Fruit fly (Drosophila melanogaster) Kc167 (cell line): Measurements from ENCODE around the gene CG31139.
A peak's percentile ranks its signal among the peaks of the same experiment; 100 is the strongest.

Experiments used
- Myc ChIP-seq: fragments of >200 bp; optimal IDR thresholded peaks from 2 replicates; lab custom pipeline; 2017; ENCODE audit warnings: missing external identifiers
- Sin3A ChIP-seq: fragments of >200 bp; optimal IDR thresholded peaks from 2 replicates; lab custom pipeline; 2018; ENCODE audit warnings: missing external identifiers
- h ChIP-seq: fragments of >200 bp; optimal IDR thresholded peaks from 3 replicates; lab custom pipeline; 2018; ENCODE audit warnings: missing external identifiers
- insv ChIP-seq: fragments of >200 bp; optimal IDR thresholded peaks from 3 replicates; lab custom pipeline; 2018; ENCODE audit warnings: missing external identifiers
- psq ChIP-seq: fragments of >200 bp; optimal IDR thresholded peaks from 2 replicates; lab custom pipeline; 2017; ENCODE audit warnings: missing external identifiers
- ttk ChIP-seq: sonication (Bioruptor generic); optimal IDR thresholded peaks from 2 replicates; lab custom pipeline; 2017; ENCODE audit warnings: missing external identifiers

The CG31139 gene

DNA sequence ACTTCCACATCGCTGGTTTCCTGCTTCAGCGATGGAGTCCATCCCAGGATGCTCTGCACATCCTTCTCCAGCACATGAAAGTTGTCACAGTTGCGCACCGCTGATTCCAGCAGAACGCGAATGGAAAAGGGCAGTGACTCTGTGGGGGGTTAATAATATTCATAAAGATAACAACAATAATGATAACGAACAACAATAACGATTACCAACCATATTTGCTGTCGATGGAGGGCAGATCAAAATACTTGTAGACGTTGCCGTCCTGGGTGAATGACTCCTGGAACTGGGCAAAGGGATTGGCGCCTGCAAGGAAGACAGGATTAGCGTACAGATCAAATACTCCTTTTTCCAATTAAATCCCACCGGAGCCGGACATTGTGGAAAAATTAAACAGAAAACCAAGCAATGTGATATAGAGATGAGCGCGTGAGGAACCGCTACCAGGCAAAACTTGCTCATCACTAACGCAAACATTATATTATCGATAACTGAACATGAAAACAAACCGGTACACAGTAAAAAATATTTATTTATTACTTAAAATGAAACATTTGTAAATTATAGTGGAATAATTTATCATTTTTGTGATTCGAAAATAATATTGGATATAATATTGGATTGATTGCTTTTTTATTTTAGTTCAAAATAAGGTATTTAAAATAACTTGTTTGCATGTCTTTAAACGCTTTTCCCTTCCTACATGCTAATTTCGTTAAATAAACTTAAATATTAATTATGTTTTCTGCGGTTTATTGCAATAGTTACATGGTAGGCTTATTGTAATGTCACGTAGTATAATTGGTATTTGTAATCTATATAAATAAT, 24.5 kb downstream of the CG31139 start, which contains the start of gene Irp-1A:
Gene Irp-1A (minus strand): TSS at position 439 of the 825 bp plus-strand sequence.
- TF ChIP-seq insv: no peak
- TF ChIP-seq h: no peak
- no peak for TF ChIP-seq Sin3A (lab: Kevin White, UChicago)
- no peak for TF ChIP-seq ttk (lab: Kevin White, UChicago)
- TF ChIP-seq Myc: no peak

DNA sequence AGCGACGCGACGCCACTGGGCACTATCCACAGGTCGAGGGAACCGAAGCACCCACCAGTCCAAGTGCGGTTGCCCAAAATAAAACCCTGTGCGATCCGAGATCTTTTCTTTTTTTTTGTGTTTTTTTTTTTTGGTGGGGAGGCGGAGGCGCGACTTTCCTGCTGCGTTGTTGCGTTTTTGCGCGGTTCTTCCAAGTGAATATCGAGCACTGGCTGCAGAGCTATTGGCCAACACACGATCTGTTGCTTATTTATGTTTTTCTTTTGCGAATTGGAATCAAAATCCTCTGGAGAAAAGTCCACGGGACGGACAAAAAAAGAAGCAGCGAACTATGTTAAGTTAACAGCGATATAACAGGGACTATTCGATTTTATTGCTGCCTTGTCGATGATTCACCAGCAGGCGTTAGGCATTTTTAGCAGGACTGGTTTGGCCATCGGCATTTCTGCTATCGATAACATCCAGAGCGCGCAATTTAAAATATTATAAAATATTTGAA, 28.0 kb downstream of the CG31139 start, which contains the start of gene wge:
Gene wge (minus strand): TSS at position 343 of the 499 bp plus-strand sequence.
- TF ChIP-seq Myc: no peak
- peak; percentile 23 for TF ChIP-seq psq (lab: Kevin White, UChicago)

DNA sequence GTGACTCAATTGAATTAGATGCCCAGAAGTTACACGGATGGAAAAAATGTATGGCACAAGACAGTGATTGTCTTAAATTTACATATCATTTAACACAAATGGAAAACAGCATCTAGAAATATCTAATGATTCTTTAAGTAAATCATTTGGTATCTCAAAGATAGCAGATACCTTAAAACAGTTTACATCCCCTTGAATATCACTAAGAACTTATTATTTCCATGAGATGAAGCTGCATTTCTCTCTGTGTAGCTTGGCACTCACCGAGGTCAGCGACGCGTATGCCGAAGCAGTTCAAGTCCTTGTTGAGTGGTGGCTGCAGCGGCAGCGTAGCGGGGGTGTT, 29.3 kb downstream of the CG31139 start:
- no peak for TF ChIP-seq insv
- TF ChIP-seq h: no peak
- no peak for TF ChIP-seq ttk (lab: Kevin White, UChicago)
- no peak for TF ChIP-seq psq (lab: Kevin White, UChicago)
- TF ChIP-seq Myc: no peak
- no peak for TF ChIP-seq Sin3A (lab: Kevin White, UChicago)

DNA sequence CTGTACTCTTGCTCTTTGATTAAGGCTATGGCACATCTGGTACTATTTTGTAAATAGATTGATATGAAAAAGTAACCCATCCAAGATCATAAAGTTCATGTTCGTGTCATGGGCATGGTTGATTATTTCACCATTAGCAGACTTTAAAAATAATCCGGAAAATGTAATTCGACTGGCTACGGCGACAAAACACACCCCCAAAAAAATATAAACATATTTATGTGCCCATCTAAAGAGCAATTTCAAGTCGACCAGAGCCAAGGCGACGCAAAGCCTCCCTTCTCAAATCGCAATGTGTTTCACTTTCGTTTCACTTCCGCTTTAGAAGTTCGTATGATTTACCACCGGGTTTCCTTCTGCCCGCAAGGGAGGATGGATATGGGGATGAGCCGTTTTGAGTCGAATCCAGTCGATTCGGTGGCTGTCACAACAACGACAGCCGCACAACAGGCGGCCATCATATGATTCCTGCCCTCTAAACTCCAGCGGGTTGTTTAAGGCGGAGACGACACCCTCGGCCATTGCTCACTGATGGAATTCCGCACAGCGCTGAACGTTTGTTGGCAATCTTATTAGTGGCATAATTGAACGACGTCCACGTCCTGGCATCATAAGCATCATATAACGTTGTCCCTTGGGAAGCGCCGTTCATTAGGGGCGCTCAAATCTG, 29.8 kb downstream of the CG31139 start:
- TF ChIP-seq Myc (no peak), insv (no peak), ttk (lab: Kevin White, UChicago) (no peak), psq (lab: Kevin White, UChicago) (no peak), Sin3A (lab: Kevin White, UChicago) (no peak), h (no peak)

DNA sequence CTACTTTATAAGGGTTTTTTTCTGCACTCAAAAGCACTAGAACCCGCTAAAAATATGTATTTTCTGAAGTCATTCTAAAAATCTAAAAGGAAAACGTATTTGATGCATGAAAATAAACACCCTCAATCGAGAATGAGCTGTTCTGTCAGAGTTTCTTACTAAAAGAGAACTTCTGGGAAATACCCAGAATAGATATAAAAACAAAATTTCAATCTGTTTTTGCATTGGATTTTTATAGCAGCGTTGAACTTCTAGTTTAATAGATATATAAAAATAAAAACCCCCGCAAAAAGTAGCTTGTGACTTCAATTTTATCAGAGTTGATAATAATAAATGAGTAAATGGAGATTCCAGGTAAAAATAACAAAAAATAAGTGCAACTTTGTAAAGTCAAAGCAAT, 30.5 kb downstream of the CG31139 start:
- TF ChIP-seq Sin3A (lab: Kevin White, UChicago) (no peak), insv (no peak), ttk (lab: Kevin White, UChicago) (no peak), Myc (no peak), psq (lab: Kevin White, UChicago) (no peak), h (no peak)

DNA sequence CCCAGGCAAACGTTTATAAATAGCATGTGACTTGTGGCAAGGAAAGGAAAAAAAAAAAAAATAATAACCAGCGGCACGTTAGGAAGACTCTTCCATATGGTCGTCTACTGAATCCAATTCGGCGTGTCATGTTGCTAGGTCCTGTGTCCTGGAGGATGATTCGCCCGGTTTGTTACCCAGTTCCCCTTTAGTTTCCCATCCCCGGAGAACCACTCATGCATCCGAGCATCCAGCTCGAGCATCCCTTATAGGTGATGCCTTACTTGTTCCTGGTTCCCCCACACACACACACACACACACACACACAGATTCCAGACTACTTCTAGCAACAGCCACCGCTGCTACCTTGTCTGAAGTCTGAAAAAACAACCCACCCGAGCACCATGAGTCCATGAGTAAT, 31.0 kb downstream of the CG31139 start:
- TF ChIP-seq Myc: no peak
- TF ChIP-seq psq (lab: Kevin White, UChicago): no peak
- no peak for TF ChIP-seq Sin3A (lab: Kevin White, UChicago)
- no peak for TF ChIP-seq insv
- TF ChIP-seq ttk (lab: Kevin White, UChicago): no peak
- TF ChIP-seq h: no peak

DNA sequence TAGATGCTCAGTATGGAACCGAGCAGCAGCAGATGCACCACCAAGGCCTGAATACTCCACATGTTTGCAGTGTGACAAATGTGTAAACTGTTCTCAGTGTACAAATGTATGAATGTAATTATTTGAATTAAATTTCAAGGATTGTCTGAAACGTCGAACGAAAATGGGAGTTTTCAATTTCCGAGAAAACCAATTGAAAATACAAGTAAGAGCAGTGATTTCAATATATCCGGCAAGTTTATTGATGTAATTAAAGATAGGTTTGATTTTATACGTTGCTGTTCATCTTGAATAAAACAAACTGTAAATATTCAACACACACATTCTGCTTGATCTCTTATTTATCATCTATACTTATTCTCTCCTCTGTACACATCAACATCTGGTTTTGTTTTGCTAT, 38.2 kb downstream of the CG31139 start, which contains the start of gene CG4907:
Gene CG4907 (minus strand): TSS at position 101 of the 400 bp plus-strand sequence.
- no peak for TF ChIP-seq psq (lab: Kevin White, UChicago)
- no peak for TF ChIP-seq insv
- TF ChIP-seq ttk (lab: Kevin White, UChicago): no peak
- no peak for TF ChIP-seq h
- no peak for TF ChIP-seq Myc
- TF ChIP-seq Sin3A (lab: Kevin White, UChicago): no peak

DNA sequence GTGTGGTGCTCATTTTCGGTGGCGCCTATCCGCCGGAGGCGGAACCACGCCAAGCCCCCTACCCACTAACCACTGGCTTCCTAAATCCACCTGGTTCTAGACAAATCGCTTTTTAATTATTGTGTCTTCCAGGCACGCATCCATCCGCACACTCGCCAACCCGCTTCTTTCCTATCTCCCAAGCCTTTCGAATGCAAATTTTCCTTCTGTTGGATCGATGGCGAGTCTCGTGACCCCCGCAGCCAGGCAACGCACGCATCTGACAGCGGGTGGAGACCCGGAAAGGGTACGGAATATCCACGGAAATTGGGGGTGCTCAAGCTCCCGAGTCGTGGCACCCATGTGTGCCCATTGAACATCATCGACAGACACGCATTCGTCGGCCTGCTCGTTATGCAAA, 41.7 kb downstream of the CG31139 start, which contains the start of gene CG13842:
Gene CG13842 (minus strand): TSS at position 101 of the 400 bp plus-strand sequence.
- TF ChIP-seq ttk (lab: Kevin White, UChicago) (no peak), Sin3A (lab: Kevin White, UChicago) (no peak), insv (no peak), psq (lab: Kevin White, UChicago) (no peak), h (no peak), Myc (no peak)

DNA sequence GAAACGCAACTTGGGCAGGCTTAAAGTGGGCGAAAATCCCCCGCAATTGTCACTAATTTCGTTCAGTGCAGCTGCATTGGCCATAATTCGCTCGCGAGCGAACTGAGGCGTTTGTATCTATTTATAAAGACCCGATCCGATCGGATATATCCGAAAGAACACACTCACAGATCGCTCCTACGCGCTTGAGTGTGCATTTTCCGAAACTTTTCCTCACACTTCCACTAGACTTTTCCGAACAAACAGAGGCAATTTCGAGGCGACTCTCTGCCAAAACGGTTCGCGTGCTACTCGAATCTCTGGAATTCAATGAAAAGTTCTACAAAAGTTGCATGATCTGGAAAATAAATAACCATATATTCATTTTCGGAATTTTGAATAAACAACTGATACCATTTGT, 47.1 kb downstream of the CG31139 start, which contains the start of the genes CG6972 and CCAP:
Gene CG6972 (plus strand): TSS at position 215 of the 400 bp plus-strand sequence.
Gene CCAP (minus strand): TSS at position 292 of the 400 bp plus-strand sequence.
- TF ChIP-seq insv (no peak), ttk (lab: Kevin White, UChicago) (no peak), h (no peak), Sin3A (lab: Kevin White, UChicago) (no peak)

DNA sequence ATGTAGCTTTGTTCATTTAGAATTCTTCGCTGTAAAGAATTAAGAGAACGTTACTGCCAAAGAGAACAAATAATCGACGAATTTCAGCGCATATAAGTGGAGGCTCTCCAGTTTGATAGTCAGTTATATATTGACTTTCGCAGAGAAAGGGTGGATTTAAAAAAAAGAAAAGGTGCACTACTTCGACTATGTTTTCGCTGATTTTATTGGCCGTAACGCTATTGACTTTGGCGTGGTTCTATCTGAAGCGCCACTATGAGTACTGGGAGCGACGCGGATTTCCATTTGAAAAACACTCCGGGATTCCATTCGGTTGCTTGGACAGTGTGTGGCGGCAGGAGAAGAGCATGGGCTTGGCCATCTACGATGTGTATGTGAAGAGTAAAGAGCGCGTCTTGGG, 50.6 kb downstream of the CG31139 start, which contains the start of gene Cyp6d4:
Gene Cyp6d4 (plus strand): TSS at position 112 of the 400 bp plus-strand sequence.
- no peak for TF ChIP-seq h
- no peak for TF ChIP-seq Sin3A (lab: Kevin White, UChicago)
- no peak for TF ChIP-seq Myc
- no peak for TF ChIP-seq ttk (lab: Kevin White, UChicago)
- TF ChIP-seq psq (lab: Kevin White, UChicago): no peak
